Fruit fly (Drosophila melanogaster) whole organism, embryonic: Measurements from ENCODE around the gene Mlp84B.

Experiments
- Atf6 ChIP-seq: fragments of 200-800 bp; sonication (Bioruptor generic); IDR thresholded peaks from 2 replicates; pipeline ENCODE4 v1.3.6; 2022; ENCODE audit warnings: missing biosample characterization, missing genetic modification characterization
- CG12071 ChIP-seq: fragments of 200-800 bp; sonication (Bioruptor generic); optimal IDR thresholded peaks from 3 replicates; lab custom pipeline; 2018; ENCODE audit warnings: missing biosample characterization, mild to moderate bottlenecking, missing genetic modification characterization
- CG1233 ChIP-seq: fragments of 200-800 bp; sonication (Bioruptor generic); optimal IDR thresholded peaks from 4 replicates; lab custom pipeline; 2018; ENCODE audit warnings: missing biosample characterization, mild to moderate bottlenecking, missing genetic modification characterization
- CG12942 ChIP-seq: fragments of 200-800 bp; sonication (Bioruptor generic); optimal IDR thresholded peaks from 3 replicates; lab custom pipeline; 2016; ENCODE audit warnings: missing biosample characterization, missing genetic modification characterization
- CG13424 ChIP-seq: fragments of 200-800 bp; sonication (Bioruptor generic); optimal IDR thresholded peaks from 2 replicates; lab custom pipeline; 2019; ENCODE audit warnings: missing biosample characterization, mild to moderate bottlenecking, missing genetic modification characterization, moderate library complexity
- CG14014 ChIP-seq: fragments of 200-800 bp; sonication (Bioruptor generic); IDR thresholded peaks from 2 replicates; pipeline ENCODE4 v1.3.6; 2022; ENCODE audit warnings: missing biosample characterization, missing genetic modification characterization
- CG14710 ChIP-seq: fragments of 200-800 bp; sonication (Bioruptor generic); optimal IDR thresholded peaks from 3 replicates; lab custom pipeline; 2019; ENCODE audit warnings: missing biosample characterization, mild to moderate bottlenecking, missing genetic modification characterization, moderate library complexity
- CG1603 ChIP-seq: fragments of 200-800 bp; sonication (Bioruptor generic); optimal IDR thresholded peaks from 2 replicates; lab custom pipeline; 2019; ENCODE audit warnings: missing biosample characterization, mild to moderate bottlenecking, missing genetic modification characterization, moderate library complexity
- CG17328 ChIP-seq: fragments of 200-800 bp; sonication (Bioruptor generic); IDR thresholded peaks from 2 replicates; pipeline ENCODE4 v1.3.6; 2022; ENCODE audit warnings: missing biosample characterization, missing genetic modification characterization
- CG17612 ChIP-seq: fragments of 200-800 bp; sonication (Bioruptor generic); IDR thresholded peaks from 2 replicates; pipeline ENCODE4 v1.3.6; 2022; ENCODE audit warnings: missing biosample characterization, missing genetic modification characterization
- CG18764 ChIP-seq: fragments of 200-800 bp; sonication (Bioruptor generic); optimal IDR thresholded peaks from 3 replicates; lab custom pipeline; 2016; ENCODE audit warnings: missing biosample characterization, missing genetic modification characterization
- CG3065 ChIP-seq: fragments of 200-800 bp; sonication (Bioruptor generic); optimal IDR thresholded peaks from 2 replicates; lab custom pipeline; 2016; ENCODE audit warnings: missing biosample characterization, missing genetic modification characterization
- CG31441 ChIP-seq: fragments of 200-800 bp; sonication (Bioruptor generic); IDR thresholded peaks from 2 replicates; pipeline ENCODE4 v1.3.6; 2022; ENCODE audit warnings: missing biosample characterization, missing genetic modification characterization
- CG3407 ChIP-seq: fragments of 200-800 bp; sonication (Bioruptor generic); optimal IDR thresholded peaks from 2 replicates; lab custom pipeline; 2018; ENCODE audit warnings: missing biosample characterization, mild to moderate bottlenecking, missing genetic modification characterization
- CG3838 ChIP-seq: fragments of 200-800 bp; sonication (Bioruptor generic); optimal IDR thresholded peaks from 3 replicates; lab custom pipeline; 2016; ENCODE audit warnings: missing biosample characterization, missing genetic modification characterization
- CG4424 ChIP-seq: fragments of 200-800 bp; sonication (Bioruptor generic); optimal IDR thresholded peaks from 3 replicates; lab custom pipeline; 2016; ENCODE audit warnings: missing biosample characterization, missing genetic modification characterization
- CG6813 ChIP-seq: fragments of 200-800 bp; sonication (Bioruptor generic); optimal IDR thresholded peaks from 2 replicates; lab custom pipeline; 2017; ENCODE audit warnings: missing biosample characterization, missing genetic modification characterization, mild to moderate bottlenecking, moderate library complexity, missing genetic modification reagents
- CG7372 ChIP-seq: fragments of 200-800 bp; sonication (Bioruptor generic); IDR thresholded peaks from 2 replicates; pipeline ENCODE4 v1.3.6; 2022; ENCODE audit warnings: missing biosample characterization, missing genetic modification characterization
- CG8388 ChIP-seq: fragments of 200-800 bp; sonication (Bioruptor generic); optimal IDR thresholded peaks from 2 replicates; lab custom pipeline; 2019; ENCODE audit warnings: missing biosample characterization, mild to moderate bottlenecking, missing genetic modification characterization, moderate library complexity
- D ChIP-seq, 2 experiments: fragments of 200-800 bp in 1 of 2; fragments of >200 bp in 1 of 2; sonication (Bioruptor generic) in 1 of 2; optimal IDR thresholded peaks; 2 replicates in 1 of 2; 3 replicates in 1 of 2; lab custom pipeline; 2017; ENCODE audit warnings: mild to moderate bottlenecking in 1 of 2, missing biosample characterization in 1 of 2, missing genetic modification characterization in 1 of 2, missing genetic modification reagents in 1 of 2
- Dip3 ChIP-seq: fragments of 200-800 bp; sonication (Bioruptor generic); optimal IDR thresholded peaks from 3 replicates; lab custom pipeline; 2016; ENCODE audit warnings: missing biosample characterization, missing genetic modification characterization
- Drgx ChIP-seq: fragments of 200-800 bp; sonication (Bioruptor generic); IDR thresholded peaks from 2 replicates; pipeline ENCODE4 v1.3.6; 2022; ENCODE audit warnings: missing biosample characterization, missing genetic modification characterization
- Gsc ChIP-seq: fragments of 200-800 bp; sonication (Bioruptor generic); IDR thresholded peaks from 2 replicates; pipeline ENCODE4 v1.3.6; 2022; ENCODE audit warnings: missing biosample characterization, missing genetic modification characterization
- Mes4 ChIP-seq: fragments of 200-800 bp; sonication (Bioruptor generic); optimal IDR thresholded peaks from 2 replicates; lab custom pipeline; 2016; ENCODE audit warnings: missing biosample characterization, missing genetic modification characterization
- Neu2 ChIP-seq: fragments of 200-800 bp; sonication (Bioruptor generic); optimal IDR thresholded peaks from 3 replicates; lab custom pipeline; 2016; ENCODE audit warnings: missing biosample characterization, missing genetic modification characterization, borderline replicate concordance
- Oli ChIP-seq: fragments of 200-800 bp; sonication (Bioruptor generic); optimal IDR thresholded peaks from 2 replicates; lab custom pipeline; 2018; ENCODE audit warnings: missing biosample characterization, mild to moderate bottlenecking, missing genetic modification characterization, moderate library complexity
- Taf1 ChIP-seq: fragments of 200-800 bp; sonication (Bioruptor generic); IDR thresholded peaks from 2 replicates; pipeline ENCODE4 v1.3.6; 2022; ENCODE audit warnings: missing biosample characterization, missing genetic modification characterization
- ash1 ChIP-seq: fragments of 200-800 bp; sonication (Bioruptor generic); optimal IDR thresholded peaks from 2 replicates; lab custom pipeline; 2018; ENCODE audit warnings: missing biosample characterization, mild to moderate bottlenecking, missing genetic modification characterization
- bcd ChIP-seq: fragments of 200-800 bp; sonication (Bioruptor generic); optimal IDR thresholded peaks from 2 replicates; lab custom pipeline; 2017; ENCODE audit warnings: missing biosample characterization, mild to moderate bottlenecking, missing genetic modification characterization
- bowl ChIP-seq: fragments of 200-800 bp; sonication (Bioruptor generic); IDR thresholded peaks from 2 replicates; pipeline ENCODE4 v1.3.6; 2022; ENCODE audit warnings: missing biosample characterization, missing genetic modification characterization
- caup ChIP-seq: fragments of 200-800 bp; sonication (Bioruptor generic); optimal IDR thresholded peaks from 3 replicates; lab custom pipeline; 2017; ENCODE audit warnings: missing biosample characterization, mild to moderate bottlenecking, missing genetic modification characterization, moderate library complexity; ENCODE audit not compliant: severe bottlenecking
- chinmo ChIP-seq: fragments of 200-800 bp; sonication (Bioruptor generic); IDR thresholded peaks from 4 replicates; pipeline ENCODE4 v1.3.6; 2022; ENCODE audit warnings: missing biosample characterization, missing genetic modification characterization; ENCODE audit not compliant: partially characterized antibody
- chn ChIP-seq: fragments of 200-800 bp; sonication (Bioruptor generic); optimal IDR thresholded peaks from 2 replicates; lab custom pipeline; 2016; ENCODE audit warnings: missing biosample characterization, missing genetic modification characterization
- ci ChIP-seq: fragments of 200-800 bp; sonication (Bioruptor generic); IDR thresholded peaks from 3 replicates; pipeline ENCODE4 v1.3.6; 2022; ENCODE audit warnings: missing biosample characterization, missing genetic modification characterization
- da ChIP-seq: fragments of 200-800 bp; sonication (Bioruptor generic); optimal IDR thresholded peaks from 2 replicates; lab custom pipeline; 2016; ENCODE audit warnings: missing biosample characterization, missing genetic modification characterization
- esg ChIP-seq: fragments of 200-800 bp; sonication (Bioruptor generic); conservative IDR thresholded peaks from 2 replicates; pipeline ENCODE4 v1.3.6; 2022; ENCODE audit warnings: missing biosample characterization, missing genetic modification characterization
- ewg ChIP-seq: fragments of 200-800 bp; sonication (Bioruptor generic); optimal IDR thresholded peaks from 3 replicates; lab custom pipeline; 2017; ENCODE audit warnings: mild to moderate bottlenecking, missing biosample characterization, missing genetic modification reagents, missing genetic modification characterization
- gcm2 ChIP-seq: fragments of 200-800 bp; sonication (Bioruptor generic); optimal IDR thresholded peaks from 2 replicates; lab custom pipeline; 2016; ENCODE audit warnings: missing biosample characterization, missing genetic modification characterization
- gfzf ChIP-seq: fragments of 200-800 bp; sonication (Bioruptor generic); optimal IDR thresholded peaks from 2 replicates; lab custom pipeline; 2016; ENCODE audit warnings: missing biosample characterization, mild to moderate bottlenecking, missing genetic modification characterization, moderate library complexity
- inv ChIP-seq: fragments of 200-800 bp; sonication (Bioruptor generic); IDR thresholded peaks from 2 replicates; pipeline ENCODE4 v1.3.6; 2022; ENCODE audit warnings: missing biosample characterization, missing genetic modification characterization; ENCODE audit not compliant: partially characterized antibody
- kah ChIP-seq: fragments of 200-800 bp; sonication (Bioruptor generic); optimal IDR thresholded peaks from 2 replicates; lab custom pipeline; 2018; ENCODE audit warnings: missing biosample characterization, mild to moderate bottlenecking, missing genetic modification characterization
- lilli ChIP-seq: fragments of 200-800 bp; sonication (Bioruptor generic); optimal IDR thresholded peaks from 3 replicates; lab custom pipeline; 2016; ENCODE audit warnings: missing biosample characterization, missing genetic modification characterization
- maf-S ChIP-seq: fragments of 200-800 bp; sonication (Bioruptor generic); optimal IDR thresholded peaks from 2 replicates; lab custom pipeline; 2016; ENCODE audit warnings: missing biosample characterization, missing genetic modification characterization
- otp ChIP-seq: fragments of 200-800 bp; sonication (Bioruptor generic); IDR thresholded peaks from 3 replicates; pipeline ENCODE4, ENCODE4 v1.3.6; 2022; ENCODE audit warnings: missing biosample characterization, missing genetic modification characterization
- psq ChIP-seq: fragments of 200-800 bp; sonication (Bioruptor generic); optimal IDR thresholded peaks from 2 replicates; lab custom pipeline; 2017; ENCODE audit warnings: missing biosample characterization, missing genetic modification characterization
- sd ChIP-seq: fragments of 200-800 bp; sonication (Bioruptor generic); optimal IDR thresholded peaks from 3 replicates; lab custom pipeline; 2018; ENCODE audit warnings: missing biosample characterization, mild to moderate bottlenecking, missing genetic modification characterization, moderate library complexity
- sima ChIP-seq: fragments of 200-800 bp; sonication (Bioruptor generic); optimal IDR thresholded peaks from 2 replicates; lab custom pipeline; 2016; ENCODE audit warnings: missing biosample characterization, missing genetic modification characterization
- slbo ChIP-seq: fragments of 200-800 bp; sonication (Bioruptor generic); IDR thresholded peaks from 2 replicates; pipeline ENCODE4 v1.3.6; 2022; ENCODE audit warnings: missing biosample characterization, missing genetic modification characterization
- slou ChIP-seq: fragments of 200-800 bp; sonication (Bioruptor generic); optimal IDR thresholded peaks from 3 replicates; lab custom pipeline; 2016; ENCODE audit warnings: missing biosample characterization, missing genetic modification characterization
- so ChIP-seq: fragments of 200-800 bp; sonication (Bioruptor generic); IDR thresholded peaks from 3 replicates; pipeline ENCODE4 v1.3.6; 2022; ENCODE audit warnings: missing biosample characterization, missing genetic modification characterization
- wor ChIP-seq: fragments of 200-800 bp; sonication (Bioruptor generic); IDR thresholded peaks from 2 replicates; pipeline ENCODE4 v1.3.6; 2022; ENCODE audit warnings: missing biosample characterization, missing genetic modification characterization

Gene Mlp84B

DNA sequence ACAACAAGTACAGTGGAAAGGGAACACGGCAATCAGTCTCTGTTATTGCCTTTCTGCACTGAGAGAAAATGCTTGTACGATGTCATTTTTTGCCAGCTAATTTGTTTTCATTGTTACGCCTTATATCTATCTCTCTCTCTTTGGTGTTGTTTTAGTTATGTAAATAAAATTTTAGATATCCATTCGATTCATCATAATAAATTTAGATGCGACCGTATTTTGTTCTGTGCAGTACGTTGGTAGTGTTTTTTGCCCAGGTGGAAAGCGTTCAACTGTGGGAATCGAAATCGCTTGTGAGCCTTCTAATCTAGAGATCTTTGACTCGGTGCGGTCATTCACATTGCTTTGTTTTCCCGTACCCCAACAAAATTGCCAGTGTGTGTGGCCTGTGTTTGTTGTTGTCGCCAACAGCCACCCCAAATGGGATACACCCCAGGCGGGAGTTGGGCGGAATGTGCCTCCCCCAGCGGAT is 41.8 kb downstream of the Mlp84B start (continued):
- peak; percentile 79 for TF ChIP-seq gcm2 (GFP tag; lab: Kevin White, UChicago)
- TF ChIP-seq caup (GFP tag; lab: Kevin White, UChicago): peak; percentile 92
- no peak for TF ChIP-seq otp (GFP tag; lab: Robert Waterston, UW)
- TF ChIP-seq CG12942 (GFP tag; lab: Kevin White, UChicago): peak; percentile 77
- peak; percentile 66 for TF ChIP-seq CG3838
- TF ChIP-seq CG31441 (GFP tag; lab: Robert Waterston, UW): no peak
- no peak for TF ChIP-seq Taf1
- TF ChIP-seq CG17612 (GFP tag; lab: Robert Waterston, UW): no peak
- TF ChIP-seq Atf6 (GFP tag; lab: Robert Waterston, UW): no peak
- peak; percentile 88 for TF ChIP-seq CG13424 (tag; lab: Kevin White, UChicago)
- TF ChIP-seq CG14710 (tag; lab: Kevin White, UChicago): peak; percentile 85
- peak; percentile 84 for TF ChIP-seq CG8388 (GFP tag; lab: Kevin White, UChicago)
- no peak for TF ChIP-seq CG7372
- TF ChIP-seq D (optimal IDR thresholded peaks at IDR 0.05; lab: Kevin White, UChicago): no peak
- peak; percentile 91 for TF ChIP-seq D (GFP tag; optimal IDR thresholded peaks at IDR 0.05; lab: Kevin White, UChicago)
- TF ChIP-seq CG3065 (GFP tag; lab: Kevin White, UChicago): peak; percentile 42
- TF ChIP-seq slbo (GFP tag; lab: Robert Waterston, UW): no peak
- TF ChIP-seq Dip3 (GFP tag; lab: Kevin White, UChicago): peak; percentile 86
- no peak for TF ChIP-seq esg (GFP tag; lab: Robert Waterston, UW)
- peak; percentile 87 for TF ChIP-seq CG4424
- TF ChIP-seq ci (GFP tag; lab: Robert Waterston, UW): no peak
- TF ChIP-seq bowl (GFP tag; lab: Robert Waterston, UW): no peak
- TF ChIP-seq CG12071 (GFP tag; lab: Kevin White, UChicago): peak; percentile 85
- no peak for TF ChIP-seq wor (GFP tag; lab: Robert Waterston, UW)
- peak; percentile 68 for TF ChIP-seq ash1 (GFP tag; lab: Kevin White, UChicago)
- TF ChIP-seq Drgx (GFP tag; lab: Robert Waterston, UW): no peak
- no peak for TF ChIP-seq gfzf (GFP tag; lab: Kevin White, UChicago)
- peak; percentile 81 for TF ChIP-seq CG18764
- peak; percentile 73 for TF ChIP-seq kah (GFP tag; lab: Kevin White, UChicago)
- peak; percentile 86 for TF ChIP-seq CG1233 (GFP tag; lab: Kevin White, UChicago)
- TF ChIP-seq inv (GFP tag; lab: Robert Waterston, UW): no peak
- TF ChIP-seq so: no peak
- TF ChIP-seq CG1603: peak; percentile 82
- TF ChIP-seq CG3407 (GFP tag; lab: Kevin White, UChicago): peak; percentile 73
- TF ChIP-seq sd (tag; lab: Kevin White, UChicago): peak; percentile 50
- peak; percentile 76 for TF ChIP-seq da
- TF ChIP-seq CG17328: no peak
- no peak for TF ChIP-seq CG14014 (GFP tag; lab: Robert Waterston, UW)
- peak; percentile 87 for TF ChIP-seq bcd
- peak; percentile 88 for TF ChIP-seq chn (GFP tag; lab: Kevin White, UChicago)
- TF ChIP-seq Neu2 (GFP tag; lab: Kevin White, UChicago): peak; percentile 79
- TF ChIP-seq ewg: peak; percentile 76
- peak; percentile 86 for TF ChIP-seq Mes4 (GFP tag; lab: Kevin White, UChicago)
- TF ChIP-seq CG6813: peak; percentile 87
- peak; percentile 46 for TF ChIP-seq psq (GFP tag; lab: Kevin White, UChicago)
- TF ChIP-seq Oli (tag; lab: Kevin White, UChicago): peak; percentile 90
- TF ChIP-seq maf-S (GFP tag; lab: Kevin White, UChicago): peak; percentile 83
- no peak for TF ChIP-seq chinmo (GFP tag; lab: Robert Waterston, UW)
- peak; percentile 71 for TF ChIP-seq slou
- peak; percentile 3 for TF ChIP-seq sima (GFP tag; lab: Kevin White, UChicago)
- TF ChIP-seq Gsc: no peak
- TF ChIP-seq lilli: peak; percentile 94
